Worm (Caenorhabditis elegans) whole organism, L1 larva: Measurements from ENCODE around the gene K09C8.8.

Experiments used
- aly-2 ChIP-seq: fragments of 150-350 bp; optimal IDR thresholded peaks from 2 replicates; lab custom pipeline; 2014; ENCODE audit warnings: missing biosample characterization, missing genetic modification characterization
- ceh-63 ChIP-seq: fragments of 200-800 bp; sonication (Bioruptor generic); optimal IDR thresholded peaks from 2 replicates; lab custom pipeline; 2018; ENCODE audit warnings: mild to moderate bottlenecking, missing genetic modification characterization, missing compliant biosample characterization
- egl-27 ChIP-seq, 2 experiments: fragments of 150-350 bp in 1 of 2; sonication (generic microtip); optimal IDR thresholded peaks; 3 replicates each; lab custom pipeline; 2017 to 2018; ENCODE audit warnings: missing biosample characterization in 2 of 2, missing genetic modification characterization in 2 of 2, missing genetic modification reagents in 2 of 2
- elt-3 ChIP-seq, 6 experiments: fragments of 150-350 bp in 1 of 6; sonication (generic microtip); optimal IDR thresholded peaks; 2 replicates each; lab custom pipeline; 2017 to 2018; ENCODE audit warnings: missing biosample characterization in 6 of 6, missing genetic modification characterization in 6 of 6, inconsistent platforms in 1 of 6
- fkh-4 ChIP-seq: sonication (generic microtip); optimal IDR thresholded peaks from 2 replicates; lab custom pipeline; 2016; ENCODE audit warnings: missing compliant biosample characterization, missing genetic modification characterization, borderline replicate concordance
- grh-1 ChIP-seq: fragments of 200-800 bp; sonication (Bioruptor generic); IDR thresholded peaks from 2 replicates; pipeline ENCODE4 v1.3.6; 2022; ENCODE audit warnings: missing genetic modification reagents, missing genetic modification characterization, missing compliant biosample characterization
- hlh-4 ChIP-seq: sonication (generic microtip); optimal IDR thresholded peaks from 2 replicates; lab custom pipeline; 2016; ENCODE audit warnings: mild to moderate bottlenecking, missing genetic modification characterization, missing compliant biosample characterization
- nhr-237 ChIP-seq: fragments of 150-350 bp; optimal IDR thresholded peaks from 2 replicates; lab custom pipeline; 2014; ENCODE audit warnings: missing biosample characterization, missing genetic modification characterization
- pag-3 ChIP-seq: sonication (generic microtip); optimal IDR thresholded peaks from 2 replicates; lab custom pipeline; 2017; ENCODE audit warnings: missing genetic modification characterization, mild to moderate bottlenecking, missing compliant biosample characterization, antibody characterized with exemption, borderline replicate concordance; ENCODE audit not compliant: insufficient read depth
- skn-1 ChIP-seq: fragments of 150-350 bp; optimal IDR thresholded peaks from 2 replicates; lab custom pipeline; 2014; ENCODE audit warnings: missing biosample characterization, missing genetic modification characterization

DNA sequence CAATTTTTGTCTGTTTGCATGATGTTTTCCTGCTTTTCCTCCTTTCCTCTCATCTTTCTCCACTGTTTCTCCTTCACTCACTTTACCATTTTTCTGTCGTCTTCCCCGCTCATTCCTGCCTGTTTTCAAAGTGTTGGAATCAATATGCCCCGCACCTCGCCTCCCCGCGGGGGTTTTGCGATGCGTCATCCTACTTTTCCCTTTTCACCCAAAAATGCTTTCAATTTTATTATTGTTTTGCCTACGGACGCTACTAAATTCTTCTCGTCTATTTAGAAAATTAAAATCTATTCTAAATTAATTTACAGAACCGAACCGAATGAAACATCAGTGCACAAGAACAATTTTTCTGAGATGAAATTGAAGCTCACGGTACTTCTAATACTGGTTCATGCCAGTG is 21.4 kb downstream of the K09C8.8 start, which contains the start of gene ver-3:
- no peak for TF ChIP-seq elt-3 (tag; optimal IDR thresholded peaks at IDR 0.05; lab: Kevin White, UChicago)
- no peak for TF ChIP-seq skn-1 (tag; lab: Kevin White, UChicago)
- no peak for TF ChIP-seq grh-1 (GFP tag; lab: Robert Waterston, UW)
- no peak for TF ChIP-seq fkh-4
- TF ChIP-seq aly-2 (tag; lab: Kevin White, UChicago) = no peak
- no peak for TF ChIP-seq hlh-4 (tag; lab: Kevin White, UChicago)
- no peak for TF ChIP-seq pag-3
- TF ChIP-seq nhr-237 = no peak
- no peak for TF ChIP-seq ceh-63 (GFP tag; lab: Kevin White, UChicago)
- no peak for TF ChIP-seq egl-27 (tag; optimal IDR thresholded peaks at IDR 0.05; lab: Kevin White, UChicago)
